Fruit fly (Drosophila melanogaster) whole organism, pupa: ENCODE measurements around the gene sud1.

ENCODE experiments used
- CG10348 ChIP-seq: fragments of 200-800 bp; sonication (Bioruptor generic); IDR thresholded peaks from 2 replicates; pipeline ENCODE4 v1.3.6; 2022; ENCODE audit warnings: missing biosample characterization, missing genetic modification characterization
- CG12605 ChIP-seq: fragments of 200-800 bp; sonication (Bioruptor generic); IDR thresholded peaks from 2 replicates; pipeline ENCODE4 v1.3.6; 2022; ENCODE audit warnings: missing biosample characterization, missing genetic modification characterization
- CG13204 ChIP-seq: fragments of 200-800 bp; sonication (Bioruptor generic); optimal IDR thresholded peaks from 2 replicates; lab custom pipeline; 2018; ENCODE audit warnings: missing biosample characterization, mild to moderate bottlenecking, missing genetic modification characterization, moderate library complexity
- CG14655 ChIP-seq: fragments of 200-800 bp; sonication (Bioruptor generic); optimal IDR thresholded peaks from 3 replicates; lab custom pipeline; 2017; ENCODE audit warnings: mild to moderate bottlenecking, missing biosample characterization, missing genetic modification reagents, missing genetic modification characterization
- CG15710 ChIP-seq: fragments of 200-800 bp; sonication (Bioruptor generic); optimal IDR thresholded peaks from 2 replicates; lab custom pipeline; 2018; ENCODE audit warnings: missing biosample characterization, mild to moderate bottlenecking, missing genetic modification characterization, moderate library complexity
- CG17806 ChIP-seq: fragments of 200-800 bp; sonication (Bioruptor generic); optimal IDR thresholded peaks from 2 replicates; lab custom pipeline; 2018; ENCODE audit warnings: missing biosample characterization, mild to moderate bottlenecking, missing genetic modification characterization, moderate library complexity
- CG32121 ChIP-seq: fragments of 200-800 bp; sonication (Bioruptor generic); IDR thresholded peaks from 2 replicates; pipeline ENCODE4 v1.3.6; 2022; ENCODE audit warnings: missing biosample characterization, missing genetic modification characterization
- CG34367 ChIP-seq: fragments of 200-800 bp; sonication (Bioruptor generic); optimal IDR thresholded peaks from 2 replicates; lab custom pipeline; 2018; ENCODE audit warnings: missing biosample characterization, mild to moderate bottlenecking, missing genetic modification characterization
- CG4496 ChIP-seq: fragments of 200-800 bp; sonication (Bioruptor generic); IDR thresholded peaks from 3 replicates; pipeline ENCODE4 v1.3.6; 2022; ENCODE audit warnings: missing biosample characterization, missing genetic modification characterization
- CG8159 ChIP-seq: fragments of 200-800 bp; sonication (Bioruptor generic); optimal IDR thresholded peaks from 3 replicates; lab custom pipeline; 2018; ENCODE audit warnings: missing biosample characterization, mild to moderate bottlenecking, missing genetic modification characterization, moderate library complexity
- CG8301 ChIP-seq: fragments of 200-800 bp; sonication (Bioruptor generic); optimal IDR thresholded peaks from 2 replicates; lab custom pipeline; 2018; ENCODE audit warnings: missing biosample characterization, mild to moderate bottlenecking, missing genetic modification characterization
- CG9948 ChIP-seq: fragments of 200-800 bp; sonication (Bioruptor generic); optimal IDR thresholded peaks from 2 replicates; lab custom pipeline; 2018; ENCODE audit warnings: missing biosample characterization, mild to moderate bottlenecking, missing genetic modification characterization, moderate library complexity
- D1 ChIP-seq: fragments of 200-800 bp; sonication (Bioruptor generic); optimal IDR thresholded peaks from 2 replicates; lab custom pipeline; 2018; ENCODE audit warnings: missing biosample characterization, mild to moderate bottlenecking, missing genetic modification characterization, moderate library complexity
- EcR ChIP-seq: fragments of 200-800 bp; sonication (Bioruptor generic); optimal IDR thresholded peaks from 3 replicates; lab custom pipeline; 2019; ENCODE audit warnings: missing biosample characterization, missing genetic modification characterization, mild to moderate bottlenecking, moderate library complexity, missing genetic modification reagents
- Ets98B ChIP-seq: fragments of 200-800 bp; sonication (Bioruptor generic); IDR thresholded peaks from 2 replicates; pipeline ENCODE4 v1.3.6; 2022; ENCODE audit warnings: missing biosample characterization, missing genetic modification characterization
- Pif1A ChIP-seq: fragments of 200-800 bp; sonication (Bioruptor generic); optimal IDR thresholded peaks from 3 replicates; lab custom pipeline; 2016; ENCODE audit warnings: missing biosample characterization, missing genetic modification characterization
- Pif1B ChIP-seq: fragments of 200-800 bp; sonication (Bioruptor generic); optimal IDR thresholded peaks from 3 replicates; lab custom pipeline; 2016; ENCODE audit warnings: missing biosample characterization, missing genetic modification characterization
- Snoo ChIP-seq: fragments of 200-800 bp; sonication (Bioruptor generic); optimal IDR thresholded peaks from 3 replicates; lab custom pipeline; 2017; ENCODE audit warnings: missing biosample characterization, mild to moderate bottlenecking, missing genetic modification characterization, inconsistent platforms
- fd96Ca ChIP-seq: fragments of 200-800 bp; sonication (Bioruptor generic); IDR thresholded peaks from 3 replicates; pipeline ENCODE4 v1.3.6; 2022; ENCODE audit warnings: missing biosample characterization, missing genetic modification characterization
- gl ChIP-seq: fragments of 200-800 bp; sonication (Bioruptor generic); optimal IDR thresholded peaks from 2 replicates; lab custom pipeline; 2018; ENCODE audit warnings: missing biosample characterization, mild to moderate bottlenecking, missing genetic modification characterization
- rn ChIP-seq: fragments of 200-800 bp; sonication (Bioruptor generic); IDR thresholded peaks from 2 replicates; pipeline ENCODE4 v1.3.6; 2022; ENCODE audit warnings: missing biosample characterization, missing genetic modification characterization

Gene sud1

dm6 chr3R:24905959-24906634 lies 11.6 kb downstream of the sud1 start, which contains the start of gene CG13643:
CG13643 (minus strand) TSS chr3R:24906004.
- peak; percentile 54 for TF ChIP-seq Pif1A (GFP tag; lab: Kevin White, UChicago)
- TF ChIP-seq CG12605 (GFP tag; lab: Robert Waterston, UW): no peak
- peak; percentile 23; the same call in 1 of the 2 replicates for TF ChIP-seq Ets98B (GFP tag; lab: Robert Waterston, UW)
- no peak for TF ChIP-seq CG9948 (tag; lab: Kevin White, UChicago)
- TF ChIP-seq CG10348 (GFP tag; lab: Robert Waterston, UW): no peak
- no peak for TF ChIP-seq gl
- TF ChIP-seq CG8159: peak; percentile 53
- TF ChIP-seq CG14655: peak; percentile 81
- TF ChIP-seq CG4496: peak; percentile 42; the same call in 1 of the 3 replicates
- peak; percentile 56 for TF ChIP-seq CG32121
- peak; percentile 79 for TF ChIP-seq CG8301
- TF ChIP-seq CG17806 (tag; lab: Kevin White, UChicago): no peak
- peak; percentile 51 for TF ChIP-seq Pif1B

- TF ChIP-seq CG10348 (GFP tag; lab: Robert Waterston, UW) (no peak), CG8301 (no peak), CG17806 (tag; lab: Kevin White, UChicago) (no peak), rn (GFP tag; lab: Robert Waterston, UW) (no peak), CG4496 (no peak), Ets98B (GFP tag; lab: Robert Waterston, UW) (no peak)
These were observed 16.8 kb downstream of the sud1 start, which contains the start of gene CG10845 for dm6 chr3R:24900816-24901215. CG10845 (plus strand) TSS chr3R:24901116.

DNA sequence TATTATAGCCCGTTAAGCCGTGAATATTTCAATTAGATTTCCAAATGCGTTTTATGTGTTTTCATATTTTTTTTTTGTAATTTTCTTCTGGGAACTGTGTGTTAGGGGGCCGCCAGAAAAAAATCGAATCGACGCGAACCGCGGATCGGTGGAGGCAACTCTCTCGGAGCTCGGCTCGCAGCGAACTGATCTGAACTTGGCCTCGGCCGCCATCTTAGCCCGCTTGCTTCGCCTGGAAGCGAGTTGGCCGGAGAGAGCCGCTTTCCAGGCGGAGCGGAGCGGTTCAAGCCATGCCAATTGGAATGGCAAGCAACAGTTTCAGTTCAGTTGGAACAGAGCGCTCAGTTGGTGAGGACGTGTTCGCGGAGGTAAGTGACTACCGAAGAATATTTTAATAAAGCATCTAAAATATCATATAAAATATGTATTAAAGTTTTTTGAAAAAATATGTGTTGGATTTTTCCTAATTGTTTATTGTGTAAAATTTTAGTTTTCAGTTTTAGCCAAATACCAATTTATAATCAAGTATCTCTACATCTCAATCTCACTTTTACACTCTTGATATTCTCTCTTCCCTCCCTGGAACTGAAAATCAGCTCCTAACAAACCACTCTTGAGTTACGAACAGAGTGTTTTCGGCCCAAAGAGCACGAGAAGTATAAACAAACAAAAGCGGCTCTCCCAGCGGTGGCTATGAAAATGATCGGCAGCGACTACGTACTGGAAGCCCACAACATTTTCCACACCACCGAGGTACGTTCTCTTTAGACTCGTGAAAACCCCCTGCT lies 23.1 kb downstream of the sud1 start, which contains the start of the genes CG31121 and CG11069:
Gene CG31121 (minus strand): TSS at position 187 of the 788 bp plus-strand sequence.
Gene CG11069 (plus strand): TSS at position 324 of the 788 bp plus-strand sequence.
- TF ChIP-seq CG12605 (GFP tag; lab: Robert Waterston, UW) (no peak), EcR (GFP tag; lab: Kevin White, UChicago) (peak; percentile 46), CG14655 (no peak), CG13204 (GFP tag; lab: Kevin White, UChicago) (peak; percentile 19), CG15710 (tag; lab: Kevin White, UChicago) (no peak), Ets98B (GFP tag; lab: Robert Waterston, UW) (peak; percentile 41; the same call in 1 of the 2 replicates), CG8159 (no peak), fd96Ca (GFP tag; lab: Robert Waterston, UW) (0 out of 3 replicates have a peak, but pooled peaks have one; percentile 48), Pif1A (GFP tag; lab: Kevin White, UChicago) (no peak)

DNA sequence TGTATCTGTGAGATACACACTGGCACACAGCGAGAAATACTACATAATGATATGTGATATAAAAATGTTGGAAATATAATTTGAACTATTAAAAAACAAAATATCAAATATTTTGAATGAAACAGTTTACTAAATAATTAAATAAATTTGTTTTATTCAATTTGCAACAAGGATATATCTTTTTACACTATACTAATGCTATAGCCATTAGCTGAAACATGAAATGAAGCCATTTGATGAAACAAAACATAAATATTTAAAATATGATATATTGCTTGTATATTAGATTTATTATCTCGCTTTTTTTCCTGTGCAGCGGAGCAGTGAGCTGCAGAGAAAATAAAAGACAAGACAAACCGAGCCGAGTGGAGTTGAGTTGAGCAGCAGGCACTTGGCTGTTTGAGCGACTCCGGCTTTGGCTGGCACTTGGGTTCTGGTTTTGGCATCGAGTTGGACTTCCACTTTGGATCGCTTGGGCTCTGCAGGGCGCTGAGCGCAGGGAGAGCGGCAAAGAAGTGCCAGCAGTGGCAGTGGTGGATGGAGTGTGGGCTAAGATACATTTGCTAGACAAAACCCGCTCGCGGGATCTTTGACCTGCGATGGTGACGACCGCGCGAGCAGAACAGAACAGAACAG lies 24.2 kb downstream of the sud1 start:
- TF ChIP-seq EcR (GFP tag; lab: Kevin White, UChicago) (peak; percentile 79), CG17806 (tag; lab: Kevin White, UChicago) (peak; percentile 95), CG34367 (tag; lab: Kevin White, UChicago) (peak; percentile 83), Ets98B (GFP tag; lab: Robert Waterston, UW) (peak; percentile 61), CG8159 (peak; percentile 96), gl (peak; percentile 74), Pif1B (peak; percentile 76), CG10348 (GFP tag; lab: Robert Waterston, UW) (peak; percentile 23; the same call in 1 of the 2 replicates), Snoo (tag; lab: Kevin White, UChicago) (peak; percentile 82), fd96Ca (GFP tag; lab: Robert Waterston, UW) (0 out of 3 replicates have a peak, but pooled peaks have one; percentile 12), CG15710 (tag; lab: Kevin White, UChicago) (peak; percentile 91), rn (GFP tag; lab: Robert Waterston, UW) (peak; percentile 64; the same call in 1 of the 2 replicates), Pif1A (GFP tag; lab: Kevin White, UChicago) (peak; percentile 70), CG12605 (GFP tag; lab: Robert Waterston, UW) (peak; percentile 56), CG8301 (peak; percentile 94), CG9948 (tag; lab: Kevin White, UChicago) (peak; percentile 95), CG13204 (GFP tag; lab: Kevin White, UChicago) (peak; percentile 51), D1 (tag; lab: Kevin White, UChicago) (peak; percentile 98), CG4496 (peak; percentile 79), CG32121 (peak; percentile 88), CG14655 (peak; percentile 96)

- peak; percentile 50; the same call in 1 of the 3 replicates for TF ChIP-seq fd96Ca (GFP tag; lab: Robert Waterston, UW)
- no peak for TF ChIP-seq Snoo (tag; lab: Kevin White, UChicago)
- TF ChIP-seq Pif1A (GFP tag; lab: Kevin White, UChicago): peak; percentile 3
- TF ChIP-seq EcR (GFP tag; lab: Kevin White, UChicago): no peak
- peak; percentile 39 for TF ChIP-seq Ets98B (GFP tag; lab: Robert Waterston, UW)
- TF ChIP-seq CG32121: no peak; the same call in 1 of the 2 replicates
- peak; percentile 45 for TF ChIP-seq CG14655
- TF ChIP-seq CG15710 (tag; lab: Kevin White, UChicago): no peak
- TF ChIP-seq CG8301: peak; percentile 51
These were observed 26.7 kb downstream of the sud1 start for dm6 chr3R:24890919-24891318.
